Worm (Caenorhabditis elegans): Measurements from ENCODE around the gene fbxc-22.

Gene fbxc-22

ce11 chrII:1692827-1693226 is 1.9 kb upstream of the fbxc-22 start, which contains the start of gene fbxc-21:
TSS of gene fbxc-21 (minus strand) at chrII:1692927.
- TF ChIP-seq pqm-1 (tag; optimal IDR thresholded peaks at IDR 0.05): no peak
- no peak for TF ChIP-seq zip-2 (tag; optimal IDR thresholded peaks at IDR 0.05)
- TF ChIP-seq T26A8.4 (GFP tag; IDR thresholded peaks at IDR 0.05): no peak
- TF ChIP-seq daf-12 (tag; optimal IDR thresholded peaks at IDR 0.05): no peak
- TF ChIP-seq ces-1 (GFP tag; optimal IDR thresholded peaks at IDR 0.05): no peak
- TF ChIP-seq unc-62 (GFP tag; optimal IDR thresholded peaks at IDR 0.05 in 1 of 2): no peak
- no peak for TF ChIP-seq unc-62 (tag; optimal IDR thresholded peaks at IDR 0.05)
- TF ChIP-seq cey-2 (tag; optimal IDR thresholded peaks at IDR 0.05; ENCODE audit: borderline replicate concordance, insufficient read depth): no peak

- TF ChIP-seq tag-97 (GFP tag; IDR thresholded peaks at IDR 0.05) (no peak), lin-15B (tag; optimal IDR thresholded peaks at IDR 0.05) (no peak), lim-7 (GFP tag; IDR thresholded peaks at IDR 0.05) (no peak), jun-1 (tag; optimal IDR thresholded peaks at IDR 0.05) (no peak), mxl-2 (GFP tag; conservative IDR thresholded peaks at IDR 0.05) (no peak), dve-1 (tag; optimal IDR thresholded peaks at IDR 0.05; ENCODE audit: insufficient read depth) (no peak), skn-1 (tag; optimal IDR thresholded peaks at IDR 0.05) (no peak), ztf-7 (tag; optimal IDR thresholded peaks at IDR 0.05) (no peak), vab-7 (GFP tag; IDR thresholded peaks at IDR 0.05) (no peak), ceh-28 (tag; optimal IDR thresholded peaks at IDR 0.05) (no peak), spr-3 (GFP tag; optimal IDR thresholded peaks at IDR 0.05) (no peak), lsy-2 (tag; optimal IDR thresholded peaks at IDR 0.05) (no peak), Y5F2A.4 (GFP tag; optimal IDR thresholded peaks at IDR 0.05) (no peak), tra-1 (GFP tag; IDR thresholded peaks at IDR 0.05) (no peak)
These were observed 2.1 kb downstream of the fbxc-22 start, which contains the start of the genes fbxb-18 and fbxb-19 for ce11 chrII:1688813-1689212. TSS of gene fbxb-18 (minus strand) at chrII:1688913. TSS of gene fbxb-19 (minus strand) at chrII:1689181.

ce11 chrII:1683742-1684141 is 7.2 kb downstream of the fbxc-22 start, which contains the start of gene fbxb-25:
TSS of gene fbxb-25 (plus strand) at chrII:1684042.
- TF ChIP-seq D1046.2 (GFP tag; IDR thresholded peaks at IDR 0.05) (no peak), madf-5 (GFP tag; IDR thresholded peaks at IDR 0.05) (no peak), ces-1 (GFP tag; optimal IDR thresholded peaks at IDR 0.05) (no peak), aha-1 (tag) (peak; percentile 39), skn-1 (tag; optimal IDR thresholded peaks at IDR 0.05) (no peak), lin-38 (GFP tag; IDR thresholded peaks at IDR 0.05) (no peak), lin-13 (GFP tag; optimal IDR thresholded peaks at IDR 0.05) (no peak), zip-2 (tag; optimal IDR thresholded peaks at IDR 0.05) (no peak), duxl-1 (tag; optimal IDR thresholded peaks at IDR 0.05; ENCODE audit: poor library complexity) (peak; percentile 53), unc-130 (GFP tag; optimal IDR thresholded peaks at IDR 0.05) (no peak), hlh-11 (tag; optimal IDR thresholded peaks at IDR 0.05) (no peak), lin-15B (tag; optimal IDR thresholded peaks at IDR 0.05) (no peak), aly-2 (tag; optimal IDR thresholded peaks at IDR 0.05) (no peak), nhr-237 (tag; optimal IDR thresholded peaks at IDR 0.05) (no peak), Y48G9A.11 (GFP tag; IDR thresholded peaks at IDR 0.05) (no peak), php-3 (GFP tag; IDR thresholded peaks at IDR 0.05) (no peak)

- TF ChIP-seq aha-1 (tag) (no peak), T26A8.4 (GFP tag; IDR thresholded peaks at IDR 0.05) (no peak), Y5F2A.4 (GFP tag; optimal IDR thresholded peaks at IDR 0.05) (no peak), lin-1 (GFP tag; IDR thresholded peaks at IDR 0.05) (no peak), ctbp-1 (GFP tag; IDR thresholded peaks at IDR 0.05) (no peak), nhr-42 (GFP tag; IDR thresholded peaks at IDR 0.05) (no peak), mep-1 (tag; optimal IDR thresholded peaks at IDR 0.05) (no peak), zip-11 (GFP tag; IDR thresholded peaks at IDR 0.05) (no peak), unc-39 (tag; optimal IDR thresholded peaks at IDR 0.05) (no peak), nhr-48 (tag; optimal IDR thresholded peaks at IDR 0.05) (no peak), lsy-2 (tag; optimal IDR thresholded peaks at IDR 0.05) (no peak), attf-4 (tag; optimal IDR thresholded peaks at IDR 0.05) (no peak), spr-3 (GFP tag; optimal IDR thresholded peaks at IDR 0.05) (no peak), daf-16 (GFP tag; optimal IDR thresholded peaks at IDR 0.05) (no peak), daf-16 (tag; optimal IDR thresholded peaks at IDR 0.05) (no peak), nhr-76 (tag; optimal IDR thresholded peaks at IDR 0.05) (no peak), ceh-32 (tag; optimal IDR thresholded peaks at IDR 0.05; ENCODE audit: poor library complexity) (no peak), madf-5 (GFP tag; IDR thresholded peaks at IDR 0.05) (no peak), lin-38 (GFP tag; IDR thresholded peaks at IDR 0.05) (no peak), ceh-20 (GFP tag; IDR thresholded peaks at IDR 0.05) (no peak), ceh-44 (GFP tag; IDR thresholded peaks at IDR 0.05) (no peak)
These were observed 8.7 kb downstream of the fbxc-22 start, which contains the start of gene fbxb-26 for ce11 chrII:1682218-1682617. TSS of gene fbxb-26 (plus strand) at chrII:1682518.

Data from whole organism, L4 larva.